Worm (Caenorhabditis elegans): ENCODE measurements around the gene C18C4.7.

DNA sequence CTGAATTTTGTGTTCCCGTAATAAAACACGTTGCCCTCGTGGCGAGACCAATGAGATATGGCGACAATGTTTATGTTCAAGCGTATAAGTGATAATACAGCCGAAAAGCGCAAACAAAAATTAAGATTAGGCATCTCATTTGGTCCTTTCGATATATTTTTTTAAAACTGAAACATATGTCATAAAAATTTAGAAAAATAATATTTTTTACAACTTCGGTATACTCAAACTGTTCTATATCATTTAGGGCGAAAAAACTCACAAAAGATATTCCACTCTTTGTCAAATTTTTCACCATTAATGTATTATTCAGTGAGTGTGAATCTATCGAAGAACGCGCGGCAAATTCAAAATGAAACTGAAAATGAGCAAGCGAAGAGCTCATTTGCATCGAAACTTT lies 28.5 kb downstream of the C18C4.7 start, which contains the start of gene cft-1:
- no peak for TF ChIP-seq attf-5 (GFP tag; optimal IDR thresholded peaks at IDR 0.05)
- TF ChIP-seq mxl-1 (tag; optimal IDR thresholded peaks at IDR 0.05) = no peak
- no peak for TF ChIP-seq T26A5.8 (tag; optimal IDR thresholded peaks at IDR 0.05)
- TF ChIP-seq unc-62 (GFP tag; optimal IDR thresholded peaks at IDR 0.05) = no peak
- TF ChIP-seq F57C9.4 (tag; optimal IDR thresholded peaks at IDR 0.05) = no peak
- no peak for TF ChIP-seq B0035.1 (tag; optimal IDR thresholded peaks at IDR 0.05)
- no peak for TF ChIP-seq lag-1 (GFP tag; IDR thresholded peaks at IDR 0.05)
- no peak for TF ChIP-seq him-1 (tag; optimal IDR thresholded peaks at IDR 0.05)

Measured in whole organism, young adult.